Worm (Caenorhabditis elegans) whole organism, late embryonic: ENCODE results near the gene nipi-4.

Experiments used
- elt-2 ChIP-seq: sonication (generic microtip); optimal IDR thresholded peaks from 2 replicates; lab custom pipeline; 2016; ENCODE audit warnings: missing genetic modification reagents, missing genetic modification characterization, missing compliant biosample characterization
- fkh-6 ChIP-seq: sonication (generic microtip); optimal IDR thresholded peaks from 2 replicates; lab custom pipeline; 2016; ENCODE audit warnings: missing genetic modification characterization, missing compliant biosample characterization
- nhr-11 ChIP-seq: fragments of 150-350 bp; optimal IDR thresholded peaks from 2 replicates; lab custom pipeline; 2014; ENCODE audit warnings: missing biosample characterization, missing genetic modification characterization
- pqm-1 ChIP-seq: sonication (generic microtip); optimal IDR thresholded peaks from 2 replicates; lab custom pipeline; 2016; ENCODE audit warnings: missing genetic modification characterization, missing compliant biosample characterization
- pros-1 ChIP-seq: fragments of 150-350 bp; optimal IDR thresholded peaks from 2 replicates; lab custom pipeline; 2014; ENCODE audit warnings: missing biosample characterization, missing genetic modification reagents, missing genetic modification characterization
- sdc-2 ChIP-seq: sonication (generic microtip); optimal IDR thresholded peaks from 2 replicates; lab custom pipeline; 2016; ENCODE audit warnings: missing genotype, missing genetic modification characterization, missing compliant biosample characterization
- unc-55 ChIP-seq: sonication (generic microtip); optimal IDR thresholded peaks from 2 replicates; lab custom pipeline; 2017; ENCODE audit warnings: missing biosample characterization, missing genetic modification reagents, missing genetic modification characterization

DNA sequence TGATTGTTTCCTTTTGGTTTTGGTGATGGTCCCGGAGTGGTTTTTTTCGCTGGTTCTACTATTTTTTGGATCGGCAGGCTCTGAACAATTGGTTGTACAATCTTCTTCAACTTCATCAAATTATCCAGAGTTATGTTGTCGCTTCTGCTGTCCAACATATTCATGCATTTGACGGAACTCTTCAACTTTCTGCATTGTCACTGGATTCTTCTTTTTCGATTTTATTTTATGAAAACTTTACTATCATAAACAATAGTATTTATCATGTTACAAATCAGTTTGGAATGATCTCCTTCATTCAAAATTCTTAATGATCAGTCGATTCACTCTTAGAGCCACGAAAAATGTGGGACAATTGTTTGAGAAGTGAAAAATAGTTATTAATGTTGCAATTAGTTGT lies 18.5 kb downstream of the nipi-4 start:
- TF ChIP-seq pros-1 (no peak), unc-55 (no peak), pqm-1 (tag; lab: Kevin White, UChicago) (no peak), fkh-6 (no peak), nhr-11 (tag; lab: Kevin White, UChicago) (no peak), sdc-2 (tag; lab: Kevin White, UChicago) (no peak), elt-2 (tag; lab: Kevin White, UChicago) (no peak)
